Fruit fly (Drosophila melanogaster) whole organism: Measurements from ENCODE around the gene CG15914.
A peak's percentile ranks its signal among the peaks of the same experiment; 100 is the strongest.

Source experiments
- CG8478 ChIP-seq: fragments of >200 bp; optimal IDR thresholded peaks from 2 replicates; lab custom pipeline; 2018; ENCODE audit warnings: inconsistent platforms
- Dll ChIP-seq: fragments of >200 bp; optimal IDR thresholded peaks from 2 replicates; lab custom pipeline; 2017
- EcR ChIP-seq, 2 experiments: fragments of >200 bp; optimal IDR thresholded peaks; 2 replicates each; lab custom pipeline; 2017; ENCODE audit warnings: missing biosample characterization in 2 of 2, missing genetic modification characterization in 2 of 2, missing genetic modification reagents in 2 of 2
- pan ChIP-seq: fragments of >200 bp; optimal IDR thresholded peaks from 2 replicates; lab custom pipeline; 2017
- psq ChIP-seq: fragments of >200 bp; optimal IDR thresholded peaks from 2 replicates; lab custom pipeline; 2017
- usp ChIP-seq: fragments of >200 bp; optimal IDR thresholded peaks from 2 replicates; lab custom pipeline; 2017; ENCODE audit warnings: missing biosample characterization, missing genetic modification characterization, mixed read lengths

The CG15914 gene

dm6 chrX:15816127-15816526 lies 37.1 kb upstream of the CG15914 start:
- TF ChIP-seq CG8478 (lab: Kevin White, UChicago) (no peak), psq (lab: Kevin White, UChicago) (no peak), Dll (lab: Kevin White, UChicago) (no peak), EcR (GFP tag; optimal IDR thresholded peaks at IDR 0.05; lab: Kevin White, UChicago) (no peak), usp (GFP tag; lab: Kevin White, UChicago) (no peak), pan (lab: Kevin White, UChicago) (no peak)

dm6 chrX:15816905-15817304 lies 36.3 kb upstream of the CG15914 start:
- TF ChIP-seq EcR (GFP tag; optimal IDR thresholded peaks at IDR 0.05; lab: Kevin White, UChicago), result no peak

dm6 chrX:15817823-15818222 lies 35.4 kb upstream of the CG15914 start:
- TF ChIP-seq EcR (GFP tag; optimal IDR thresholded peaks at IDR 0.05; lab: Kevin White, UChicago) (no peak), CG8478 (lab: Kevin White, UChicago) (no peak), psq (lab: Kevin White, UChicago) (no peak), pan (lab: Kevin White, UChicago) (no peak)

- TF ChIP-seq psq (lab: Kevin White, UChicago), result no peak
- no peak for TF ChIP-seq CG8478 (lab: Kevin White, UChicago)
- TF ChIP-seq usp (GFP tag; lab: Kevin White, UChicago), result no peak
- TF ChIP-seq pan (lab: Kevin White, UChicago), result peak; percentile 67
- no peak for TF ChIP-seq Dll (lab: Kevin White, UChicago)
- no peak for TF ChIP-seq EcR (GFP tag; optimal IDR thresholded peaks at IDR 0.05; lab: Kevin White, UChicago)
These were observed 34.5 kb upstream of the CG15914 start for dm6 chrX:15818608-15819184.

DNA sequence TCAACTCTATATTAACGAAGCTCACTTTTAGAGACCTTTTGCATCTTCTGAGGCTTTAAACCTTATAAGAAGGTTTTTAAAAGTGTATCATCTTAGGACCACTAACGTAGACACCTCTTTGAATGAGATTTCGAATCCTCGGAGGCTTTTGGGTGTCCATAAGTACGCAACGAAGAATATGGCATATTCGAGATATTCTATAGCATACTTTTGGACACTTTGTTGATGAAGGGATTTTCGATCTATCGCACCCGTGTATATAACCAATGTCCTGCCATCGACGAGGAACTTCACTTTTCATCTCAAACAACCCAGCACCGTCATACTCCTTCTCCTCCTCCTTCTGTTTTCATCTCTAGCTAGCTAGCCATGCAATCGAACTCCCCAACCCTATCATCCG lies 30.9 kb upstream of the CG15914 start:
- TF ChIP-seq psq (lab: Kevin White, UChicago) (no peak), usp (GFP tag; lab: Kevin White, UChicago) (no peak), CG8478 (lab: Kevin White, UChicago) (no peak), EcR (GFP tag; optimal IDR thresholded peaks at IDR 0.05; lab: Kevin White, UChicago) (no peak), pan (lab: Kevin White, UChicago) (no peak), Dll (lab: Kevin White, UChicago) (no peak)

DNA sequence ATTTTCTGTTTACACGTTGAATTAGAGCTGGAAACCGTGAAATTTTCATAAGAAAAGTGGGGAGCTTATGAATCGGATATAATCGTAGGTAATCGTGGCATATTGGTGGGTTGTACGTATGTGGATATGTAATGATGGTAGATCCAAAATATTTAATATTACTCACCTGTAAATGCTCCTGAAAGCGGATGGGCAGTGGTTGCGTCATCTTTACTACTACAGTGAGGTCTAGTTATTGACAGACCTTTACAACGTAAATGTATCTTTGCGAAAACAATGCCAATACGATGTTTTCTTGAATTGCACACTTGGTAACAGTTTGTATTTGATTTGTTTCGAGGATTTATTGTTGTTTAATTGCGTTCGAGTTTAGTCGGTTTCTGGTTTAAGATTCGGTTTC lies 19.3 kb upstream of the CG15914 start:
- TF ChIP-seq pan (lab: Kevin White, UChicago) (no peak), EcR (GFP tag; optimal IDR thresholded peaks at IDR 0.05; lab: Kevin White, UChicago) (no peak), usp (GFP tag; lab: Kevin White, UChicago) (no peak), Dll (lab: Kevin White, UChicago) (no peak), CG8478 (lab: Kevin White, UChicago) (no peak)

DNA sequence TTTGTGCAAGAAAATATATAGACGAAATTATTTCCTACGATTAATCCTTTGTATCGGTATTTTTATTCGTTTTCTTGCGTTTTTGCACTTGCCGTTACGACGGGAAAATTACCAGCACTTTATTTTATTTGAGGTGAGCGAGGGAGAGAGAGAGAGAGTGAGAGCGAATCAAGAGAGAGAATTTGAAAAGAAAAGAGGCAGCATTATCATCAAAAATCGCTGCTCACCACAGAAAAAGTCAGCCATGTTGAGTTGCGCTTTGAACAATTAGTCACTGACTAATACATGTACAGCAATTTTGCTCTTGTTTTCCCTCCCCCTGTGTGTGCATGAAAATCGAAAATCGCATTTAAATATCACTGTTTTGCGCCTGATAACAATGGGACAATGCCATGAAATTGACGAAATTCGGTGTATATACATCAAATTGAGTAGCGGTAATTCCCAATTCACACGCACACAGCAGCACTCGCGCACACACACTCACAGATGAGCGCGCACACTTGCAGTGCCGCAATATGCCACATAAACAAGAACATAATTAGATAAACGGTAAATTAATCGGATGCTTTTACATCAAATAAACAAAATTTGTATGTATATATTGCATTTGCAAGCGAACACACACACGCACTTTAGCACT lies 18.5 kb upstream of the CG15914 start:
- TF ChIP-seq CG8478 (lab: Kevin White, UChicago), result no peak
- no peak for TF ChIP-seq EcR (GFP tag; optimal IDR thresholded peaks at IDR 0.05; lab: Kevin White, UChicago)
- no peak for TF ChIP-seq Dll (lab: Kevin White, UChicago)
- TF ChIP-seq psq (lab: Kevin White, UChicago), result no peak

DNA sequence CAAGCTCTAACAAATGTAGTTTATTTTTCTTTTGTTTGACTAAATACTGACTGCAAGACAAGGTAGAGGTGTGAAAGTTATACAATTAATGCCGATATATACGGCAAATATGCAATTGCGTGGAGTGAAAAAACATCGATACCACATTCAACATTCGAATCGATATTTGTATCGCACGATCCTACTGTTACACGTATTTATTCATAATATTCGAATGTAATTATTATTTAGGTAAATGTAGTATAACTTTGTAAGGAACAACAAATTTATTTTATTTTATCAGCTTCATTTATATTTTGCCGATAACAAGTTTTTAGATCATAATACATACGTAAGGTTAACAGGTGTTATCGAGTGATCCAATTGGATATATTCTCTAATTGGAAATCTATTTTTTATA lies 17.8 kb upstream of the CG15914 start, which contains the start of gene Chc:
Gene Chc, minus strand, starts transcription at position 98 of the 400 bp plus-strand sequence.
- TF ChIP-seq EcR (GFP tag; optimal IDR thresholded peaks at IDR 0.05; lab: Kevin White, UChicago) (no peak), psq (lab: Kevin White, UChicago) (no peak), pan (lab: Kevin White, UChicago) (no peak)

- TF ChIP-seq EcR (GFP tag; optimal IDR thresholded peaks at IDR 0.05; lab: Kevin White, UChicago) (no peak), CG8478 (lab: Kevin White, UChicago) (no peak), pan (lab: Kevin White, UChicago) (no peak), usp (GFP tag; lab: Kevin White, UChicago) (no peak), Dll (lab: Kevin White, UChicago) (no peak), psq (lab: Kevin White, UChicago) (no peak)
These were observed 15.7 kb upstream of the CG15914 start, which contains the start of gene CG8565 for dm6 chrX:15837530-15837929. TSS of gene CG8565 (plus strand) at chrX:15837830.

DNA sequence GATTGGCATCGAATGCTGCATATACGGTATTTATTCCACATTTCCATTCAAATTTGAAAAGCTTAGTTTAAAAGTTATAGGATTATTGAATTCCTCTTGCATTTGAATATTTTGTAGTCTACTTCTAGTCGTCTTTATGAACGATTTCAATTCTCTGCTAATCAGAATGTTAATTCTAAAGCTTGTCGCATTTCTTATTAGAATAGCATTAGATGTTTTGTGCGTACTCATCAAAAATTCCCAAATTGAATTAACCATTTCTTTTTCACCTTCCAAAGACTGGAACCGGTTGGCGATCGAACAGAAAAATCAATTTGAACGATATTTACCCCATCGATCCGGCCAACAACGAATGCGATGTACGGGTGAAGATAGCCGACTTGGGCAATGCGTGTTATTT lies 13.2 kb upstream of the CG15914 start:
- no peak for TF ChIP-seq psq (lab: Kevin White, UChicago)
- no peak for TF ChIP-seq EcR (GFP tag; optimal IDR thresholded peaks at IDR 0.05; lab: Kevin White, UChicago)
- TF ChIP-seq usp (GFP tag; lab: Kevin White, UChicago), result no peak
- TF ChIP-seq Dll (lab: Kevin White, UChicago), result no peak
- no peak for TF ChIP-seq CG8478 (lab: Kevin White, UChicago)
- no peak for TF ChIP-seq pan (lab: Kevin White, UChicago)

- no peak for TF ChIP-seq EcR (GFP tag; optimal IDR thresholded peaks at IDR 0.05; lab: Kevin White, UChicago)
- TF ChIP-seq pan (lab: Kevin White, UChicago), result no peak
- TF ChIP-seq CG8478 (lab: Kevin White, UChicago), result no peak
- TF ChIP-seq psq (lab: Kevin White, UChicago), result no peak
- no peak for TF ChIP-seq usp (GFP tag; lab: Kevin White, UChicago)
- TF ChIP-seq Dll (lab: Kevin White, UChicago), result no peak
These were observed 11.9 kb upstream of the CG15914 start for dm6 chrX:15841346-15841745.

DNA sequence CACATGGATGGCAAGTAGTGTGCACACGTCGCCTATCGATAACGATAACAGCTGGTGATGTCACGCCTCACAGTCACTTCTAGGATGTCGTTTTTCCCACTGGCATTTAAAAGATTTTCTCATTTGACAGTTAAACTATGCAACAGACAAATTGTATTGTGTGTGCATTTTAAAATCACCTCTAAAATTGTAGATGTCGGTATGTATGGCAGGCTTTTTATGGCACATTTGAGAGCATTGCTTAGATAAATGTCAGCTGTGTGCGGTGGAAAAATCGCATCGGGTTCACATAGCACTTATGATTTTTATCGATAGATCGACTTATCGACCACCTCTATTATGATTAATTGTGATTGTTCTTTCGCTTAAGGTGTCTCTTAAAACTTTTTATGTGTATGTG lies 9.1 kb upstream of the CG15914 start, which contains the start of the genes ArgRS and CG8578:
Gene ArgRS, minus strand, starts transcription at position 7 of the 400 bp plus-strand sequence.
Gene CG8578, plus strand, starts transcription at position 338 of the 400 bp plus-strand sequence.
- TF ChIP-seq psq (lab: Kevin White, UChicago), result no peak
- no peak for TF ChIP-seq CG8478 (lab: Kevin White, UChicago)
- no peak for TF ChIP-seq Dll (lab: Kevin White, UChicago)
- no peak for TF ChIP-seq usp (GFP tag; lab: Kevin White, UChicago)
- no peak for TF ChIP-seq pan (lab: Kevin White, UChicago)
